Comparison of ENCODE assay signal across 5 fruit fly cellular contexts in the genomic region with DNA sequence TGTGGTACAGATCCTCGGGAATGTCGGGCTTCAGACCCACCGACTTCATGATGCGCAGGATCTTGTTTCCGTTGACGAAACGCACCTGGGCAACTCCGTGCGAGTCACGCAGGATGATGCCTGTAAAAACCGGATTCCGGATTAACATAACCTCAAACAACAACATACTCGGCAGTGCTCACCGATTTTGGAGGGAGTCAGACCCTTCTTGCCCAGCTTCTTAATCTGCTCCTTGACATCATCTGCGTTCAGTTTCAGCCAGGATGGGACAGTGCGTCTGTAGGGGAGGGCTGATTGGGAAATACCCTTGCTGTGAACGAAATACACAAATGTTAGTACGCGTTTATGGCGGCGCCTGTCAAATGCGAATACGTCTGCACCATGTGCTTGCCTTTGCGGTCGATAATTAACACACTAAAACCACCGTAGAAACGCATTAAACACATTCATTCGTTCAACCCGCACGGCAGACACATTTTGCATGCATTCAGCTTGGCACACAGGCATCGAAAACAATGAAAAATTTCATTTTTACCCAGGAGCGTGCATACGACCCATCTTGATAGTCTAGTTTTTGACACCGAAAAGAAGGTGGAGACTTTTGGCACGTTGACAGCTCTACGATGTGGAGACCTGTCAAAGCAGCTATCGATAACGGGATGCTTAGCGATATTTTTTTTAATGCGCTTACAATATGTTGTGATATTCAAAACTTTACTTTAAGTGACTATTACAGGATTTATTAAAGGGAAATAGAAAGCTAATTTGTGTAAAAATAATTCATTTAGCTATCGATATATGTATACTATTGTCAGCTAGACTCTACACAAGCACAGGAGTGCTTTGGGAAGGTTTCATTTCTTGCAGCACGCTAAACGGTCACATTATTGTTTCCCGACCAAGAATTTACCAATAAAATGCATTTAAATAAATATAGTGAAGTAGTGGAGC.
TF ChIP-seq lines count a peak whose summit lies in the region.

A gene (minus strand): TSS at position 657 of the 951 bp plus-strand sequence.
A gene (plus strand): TSS at position 850 of the 951 bp plus-strand sequence.

- TF ChIP-seq CTCF in whole organism, embryonic (GFP tag; optimal IDR thresholded peaks at IDR 0.05; lab: Kevin White, UChicago): peak; percentile 7

TF ChIP-seq in whole organism, adult, 20 proteins besides CTCF, POLR2A, EP300 and RAD21:
- TF ChIP-seq CG1620 (GFP tag; optimal IDR thresholded peaks at IDR 0.05; lab: Kevin White, UChicago) (peak; percentile 28), CG7101 (tag; optimal IDR thresholded peaks at IDR 0.05; lab: Kevin White, UChicago) (peak; percentile 46), Mnt (GFP tag; optimal IDR thresholded peaks at IDR 0.05; lab: Kevin White, UChicago) (peak; percentile 96), CG11617 (GFP tag; optimal IDR thresholded peaks at IDR 0.05; lab: Kevin White, UChicago) (peak; percentile 46), cic (GFP tag; optimal IDR thresholded peaks at IDR 0.05; lab: Kevin White, UChicago) (peak; percentile 37), bab1 (GFP tag; optimal IDR thresholded peaks at IDR 0.05; lab: Kevin White, UChicago) (peak; percentile 51), kay (GFP tag; lab: Kevin White, UChicago; ENCODE audit: borderline replicate concordance) (no peak), pad (GFP tag; optimal IDR thresholded peaks at IDR 0.05; lab: Kevin White, UChicago) (peak; percentile 37), CG33017 (tag; optimal IDR thresholded peaks at IDR 0.05; lab: Kevin White, UChicago) (no peak), CG14711 (tag; optimal IDR thresholded peaks at IDR 0.05; lab: Kevin White, UChicago) (peak; percentile 72), Clk (GFP tag; optimal IDR thresholded peaks at IDR 0.05; lab: Kevin White, UChicago) (no peak), cnc (optimal IDR thresholded peaks at IDR 0.05; lab: Kevin White, UChicago) (no peak), tj (GFP tag; optimal IDR thresholded peaks at IDR 0.05; lab: Kevin White, UChicago) (no peak), CG5204 (GFP tag; optimal IDR thresholded peaks at IDR 0.05; lab: Kevin White, UChicago) (no peak), toe (GFP tag; optimal IDR thresholded peaks at IDR 0.05; lab: Kevin White, UChicago) (peak; percentile 54), Hr96 (GFP tag; optimal IDR thresholded peaks at IDR 0.05; lab: Kevin White, UChicago) (peak; percentile 19)

TF ChIP-seq in whole organism, embryonic, 481 proteins besides CTCF, POLR2A, EP300 and RAD21 (continues in another document):
- peak; percentile 88 for TF ChIP-seq inv (GFP tag; IDR thresholded peaks at IDR 0.05; lab: Robert Waterston, UW; ENCODE audit: partially characterized antibody)
- peak; percentile 57 for TF ChIP-seq Lhr (GFP tag; optimal IDR thresholded peaks at IDR 0.05; lab: Kevin White, UChicago)
- TF ChIP-seq disco-r (GFP tag; optimal IDR thresholded peaks at IDR 0.05; lab: Kevin White, UChicago): no peak
- peak; percentile 95 for TF ChIP-seq bigmax (GFP tag; optimal IDR thresholded peaks at IDR 0.05; lab: Kevin White, UChicago)
- peak in 1 of 2 experiments; percentile 7 for TF ChIP-seq bsh (GFP tag; optimal IDR thresholded peaks at IDR 0.05; lab: Kevin White, UChicago)
- TF ChIP-seq CG7786 (GFP tag; optimal IDR thresholded peaks at IDR 0.05; lab: Kevin White, UChicago): no peak
- TF ChIP-seq Sry-δ (GFP tag; optimal IDR thresholded peaks at IDR 0.05; lab: Kevin White, UChicago): peak; percentile 88
- TF ChIP-seq CG9727 (GFP tag; optimal IDR thresholded peaks at IDR 0.05; lab: Kevin White, UChicago): peak; percentile 31
- peak; percentile 32 for TF ChIP-seq nom (GFP tag; optimal IDR thresholded peaks at IDR 0.05; lab: Kevin White, UChicago)
- no peak for TF ChIP-seq en (GFP tag; optimal IDR thresholded peaks at IDR 0.05; lab: Kevin White, UChicago)
- no peak for TF ChIP-seq ac (GFP tag; optimal IDR thresholded peaks at IDR 0.05; lab: Kevin White, UChicago)
- no peak for TF ChIP-seq Rx (GFP tag; IDR thresholded peaks at IDR 0.05; lab: Robert Waterston, UW)
- peak; percentile 11 for TF ChIP-seq tap (tag; optimal IDR thresholded peaks at IDR 0.05; lab: Kevin White, UChicago)
- peak; percentile 39 for TF ChIP-seq Hsf (GFP tag; optimal IDR thresholded peaks at IDR 0.05; lab: Kevin White, UChicago)
- TF ChIP-seq Jarid2 (GFP tag; optimal IDR thresholded peaks at IDR 0.05; lab: Kevin White, UChicago): peak; percentile 36
- TF ChIP-seq gem (tag; optimal IDR thresholded peaks at IDR 0.05; lab: Kevin White, UChicago): peak; percentile 29

TF ChIP-seq in whole organism, prepupa, 60 proteins besides CTCF, POLR2A, EP300 and RAD21 (continues in another document):
- peak; percentile 7 for TF ChIP-seq Smox (GFP tag; optimal IDR thresholded peaks at IDR 0.05; lab: Kevin White, UChicago)
- no peak for TF ChIP-seq CG8632 (GFP tag; optimal IDR thresholded peaks at IDR 0.05; lab: Kevin White, UChicago)
- no peak for TF ChIP-seq CG6163 (GFP tag; IDR thresholded peaks at IDR 0.05; lab: Robert Waterston, UW)
- no peak for TF ChIP-seq CG6854 (GFP tag; optimal IDR thresholded peaks at IDR 0.05; lab: Kevin White, UChicago)
- TF ChIP-seq dsx (GFP tag; optimal IDR thresholded peaks at IDR 0.05; lab: Kevin White, UChicago; ENCODE audit: poor library complexity, severe bottlenecking): no peak
- no peak for TF ChIP-seq OdsH (GFP tag; optimal IDR thresholded peaks at IDR 0.05; lab: Kevin White, UChicago)
- TF ChIP-seq fd85E (GFP tag; optimal IDR thresholded peaks at IDR 0.05; lab: Kevin White, UChicago): no peak
- TF ChIP-seq Hr4 (GFP tag; optimal IDR thresholded peaks at IDR 0.05; lab: Kevin White, UChicago): no peak
- TF ChIP-seq CG9139 (GFP tag; optimal IDR thresholded peaks at IDR 0.05; lab: Kevin White, UChicago): no peak
- TF ChIP-seq Eip75B (GFP tag; optimal IDR thresholded peaks at IDR 0.05; lab: Kevin White, UChicago): no peak
- TF ChIP-seq CG31627 (GFP tag; optimal IDR thresholded peaks at IDR 0.05; lab: Kevin White, UChicago): no peak
- no peak for TF ChIP-seq CG6792 (GFP tag; optimal IDR thresholded peaks at IDR 0.05; lab: Kevin White, UChicago)
- TF ChIP-seq CG15336 (GFP tag; IDR thresholded peaks at IDR 0.05; lab: Robert Waterston, UW): no peak
- TF ChIP-seq CG7368 (GFP tag; optimal IDR thresholded peaks at IDR 0.05; lab: Kevin White, UChicago): no peak
- TF ChIP-seq CG10631 (GFP tag; optimal IDR thresholded peaks at IDR 0.05; lab: Kevin White, UChicago): no peak
- peak; percentile 49 for TF ChIP-seq CG1621 (tag; optimal IDR thresholded peaks at IDR 0.05; lab: Kevin White, UChicago)
- TF ChIP-seq Eip78C (GFP tag; lab: Kevin White, UChicago): peak; percentile 59

TF ChIP-seq in whole organism, pupa, 21 proteins besides CTCF, POLR2A, EP300 and RAD21:
- TF ChIP-seq CG14655 (GFP tag; optimal IDR thresholded peaks at IDR 0.05; lab: Kevin White, UChicago) (no peak), Ets98B (GFP tag; IDR thresholded peaks at IDR 0.05; lab: Robert Waterston, UW) (no peak), CG13204 (GFP tag; optimal IDR thresholded peaks at IDR 0.05; lab: Kevin White, UChicago) (no peak), CG12605 (GFP tag; IDR thresholded peaks at IDR 0.05; lab: Robert Waterston, UW) (no peak), CG4496 (GFP tag; IDR thresholded peaks at IDR 0.05; lab: Robert Waterston, UW) (0 out of 3 replicates have a peak, but pooled peaks have one; percentile 18), fd96Ca (GFP tag; IDR thresholded peaks at IDR 0.05; lab: Robert Waterston, UW) (no peak), CG32121 (GFP tag; IDR thresholded peaks at IDR 0.05; lab: Robert Waterston, UW) (0 out of 2 replicates have a peak, but pooled peaks have one; percentile 11), D1 (tag; optimal IDR thresholded peaks at IDR 0.05; lab: Kevin White, UChicago) (no peak), gl (tag; optimal IDR thresholded peaks at IDR 0.05; lab: Kevin White, UChicago) (no peak), Snoo (tag; optimal IDR thresholded peaks at IDR 0.05; lab: Kevin White, UChicago) (no peak)

TF ChIP-seq in whole organism, wandering third instar larva, 38 proteins besides CTCF, POLR2A, EP300 and RAD21:
- TF ChIP-seq pan (optimal IDR thresholded peaks at IDR 0.05; lab: Kevin White, UChicago) (no peak), fru (GFP tag; optimal IDR thresholded peaks at IDR 0.05; lab: Kevin White, UChicago) (peak; percentile 20), rgr (GFP tag; optimal IDR thresholded peaks at IDR 0.05; lab: Kevin White, UChicago) (peak; percentile 36), CG9705 (GFP tag; optimal IDR thresholded peaks at IDR 0.05; lab: Kevin White, UChicago) (peak; percentile 9), sage (GFP tag; optimal IDR thresholded peaks at IDR 0.05; lab: Kevin White, UChicago) (no peak), Sp1 (GFP tag; optimal IDR thresholded peaks at IDR 0.05; lab: Kevin White, UChicago) (peak; percentile 58), Myc (optimal IDR thresholded peaks at IDR 0.05; lab: Kevin White, UChicago) (peak; percentile 62), usp (GFP tag; optimal IDR thresholded peaks at IDR 0.05; lab: Kevin White, UChicago) (no peak), Hnf4 (GFP tag; optimal IDR thresholded peaks at IDR 0.05; lab: Kevin White, UChicago) (peak; percentile 32), h (GFP tag; optimal IDR thresholded peaks at IDR 0.05; lab: Kevin White, UChicago) (peak; percentile 58), tai (GFP tag; optimal IDR thresholded peaks at IDR 0.05; lab: Kevin White, UChicago) (peak; percentile 48), woc (GFP tag; optimal IDR thresholded peaks at IDR 0.05; lab: Kevin White, UChicago) (peak; percentile 7), brk (GFP tag; optimal IDR thresholded peaks at IDR 0.05; lab: Kevin White, UChicago) (peak; percentile 38), Rel (GFP tag; optimal IDR thresholded peaks at IDR 0.05; lab: Kevin White, UChicago) (no peak), Rel (tag; optimal IDR thresholded peaks at IDR 0.05; lab: Kevin White, UChicago) (peak; percentile 3)
